Fruit fly (Drosophila melanogaster) whole organism, embryonic: Measurements from ENCODE around the gene CG12116.

Experiments
- Aef1 ChIP-seq: fragments of 200-800 bp; sonication (Bioruptor generic); IDR thresholded peaks from 3 replicates; pipeline ENCODE4 v1.3.6; 2022; ENCODE audit warnings: missing biosample characterization, missing genetic modification characterization
- Atf6 ChIP-seq: fragments of 200-800 bp; sonication (Bioruptor generic); IDR thresholded peaks from 2 replicates; pipeline ENCODE4 v1.3.6; 2022; ENCODE audit warnings: missing biosample characterization, missing genetic modification characterization
- BEAF-32 ChIP-seq: fragments of 200-800 bp; sonication (Bioruptor generic); optimal IDR thresholded peaks from 3 replicates; lab custom pipeline; 2017; ENCODE audit warnings: missing biosample characterization, missing genetic modification characterization, mild to moderate bottlenecking, moderate library complexity, missing genetic modification reagents
- Bdp1 ChIP-seq: fragments of 200-800 bp; sonication (Bioruptor generic); optimal IDR thresholded peaks from 3 replicates; lab custom pipeline; 2016; ENCODE audit warnings: missing biosample characterization, missing genetic modification characterization
- CG10267 ChIP-seq: fragments of 200-800 bp; sonication (Bioruptor generic); optimal IDR thresholded peaks from 2 replicates; lab custom pipeline; 2018; ENCODE audit warnings: missing biosample characterization, mild to moderate bottlenecking, missing genetic modification characterization, moderate library complexity
- CG11247 ChIP-seq: fragments of 200-800 bp; sonication (Bioruptor generic); IDR thresholded peaks from 2 replicates; pipeline ENCODE4 v1.3.6; 2022; ENCODE audit warnings: missing biosample characterization, missing genetic modification characterization
- CG11456 ChIP-seq: fragments of 200-800 bp; sonication (Bioruptor generic); IDR thresholded peaks from 3 replicates; pipeline ENCODE4 v1.3.6; 2022; ENCODE audit warnings: missing biosample characterization, missing genetic modification characterization
- CG12155 ChIP-seq: fragments of 200-800 bp; sonication (Bioruptor generic); optimal IDR thresholded peaks from 3 replicates; lab custom pipeline; 2016; ENCODE audit warnings: missing biosample characterization, missing genetic modification characterization
- CG13296 ChIP-seq: fragments of 200-800 bp; sonication (Bioruptor generic); optimal IDR thresholded peaks from 3 replicates; lab custom pipeline; 2018; ENCODE audit warnings: missing biosample characterization, mild to moderate bottlenecking, missing genetic modification characterization
- CG14441 ChIP-seq: fragments of 200-800 bp; sonication (Bioruptor generic); IDR thresholded peaks from 2 replicates; pipeline ENCODE4 v1.3.6; 2022; ENCODE audit warnings: missing biosample characterization, missing genetic modification characterization
- CG15601 ChIP-seq: fragments of 200-800 bp; sonication (Bioruptor generic); optimal IDR thresholded peaks from 3 replicates; lab custom pipeline; 2019; ENCODE audit warnings: missing biosample characterization, mild to moderate bottlenecking, missing genetic modification characterization, moderate library complexity
- CG16815 ChIP-seq: fragments of 200-800 bp; sonication (Bioruptor generic); optimal IDR thresholded peaks from 3 replicates; lab custom pipeline; 2017; ENCODE audit warnings: missing biosample characterization, mild to moderate bottlenecking, missing genetic modification characterization
- CG16863 ChIP-seq: fragments of 200-800 bp; sonication (Bioruptor generic); optimal IDR thresholded peaks from 3 replicates; lab custom pipeline; 2016; ENCODE audit warnings: missing biosample characterization, missing genetic modification characterization
- CG17912 ChIP-seq: fragments of 200-800 bp; sonication (Bioruptor generic); optimal IDR thresholded peaks from 2 replicates; lab custom pipeline; 2018; ENCODE audit warnings: missing biosample characterization, mild to moderate bottlenecking, missing genetic modification characterization
- CG18764 ChIP-seq: fragments of 200-800 bp; sonication (Bioruptor generic); optimal IDR thresholded peaks from 3 replicates; lab custom pipeline; 2016; ENCODE audit warnings: missing biosample characterization, missing genetic modification characterization
- CG2202 ChIP-seq: fragments of 200-800 bp; sonication (Bioruptor generic); optimal IDR thresholded peaks from 2 replicates; lab custom pipeline; 2018; ENCODE audit warnings: missing biosample characterization, mild to moderate bottlenecking, missing genetic modification characterization
- CG2889 ChIP-seq: fragments of 200-800 bp; sonication (Bioruptor generic); IDR thresholded peaks from 3 replicates; pipeline ENCODE4 v1.3.6; 2022; ENCODE audit warnings: missing biosample characterization, missing genetic modification characterization
- CG3163 ChIP-seq: fragments of 200-800 bp; sonication (Bioruptor generic); optimal IDR thresholded peaks from 3 replicates; lab custom pipeline; 2016; ENCODE audit warnings: missing biosample characterization, missing genetic modification characterization
- CG4424 ChIP-seq: fragments of 200-800 bp; sonication (Bioruptor generic); optimal IDR thresholded peaks from 3 replicates; lab custom pipeline; 2016; ENCODE audit warnings: missing biosample characterization, missing genetic modification characterization
- CG5245 ChIP-seq: fragments of 200-800 bp; sonication (Bioruptor generic); optimal IDR thresholded peaks from 3 replicates; lab custom pipeline; 2016; ENCODE audit warnings: missing biosample characterization, missing genetic modification characterization
- CG7357 ChIP-seq: fragments of 200-800 bp; sonication (Bioruptor generic); IDR thresholded peaks from 3 replicates; pipeline ENCODE4 v1.3.6; 2022; ENCODE audit warnings: missing biosample characterization, missing genetic modification characterization
- Dp ChIP-seq: fragments of 200-800 bp; sonication (Bioruptor generic); optimal IDR thresholded peaks from 2 replicates; lab custom pipeline; 2018; ENCODE audit warnings: missing biosample characterization, mild to moderate bottlenecking, missing genetic modification characterization, moderate library complexity
- GATAe ChIP-seq: fragments of 200-800 bp; sonication (Bioruptor generic); conservative IDR thresholded peaks from 2 replicates; pipeline ENCODE4 v1.3.6; 2022; ENCODE audit warnings: missing biosample characterization, missing genetic modification characterization
- H15 ChIP-seq: fragments of 200-800 bp; sonication (Bioruptor generic); IDR thresholded peaks from 3 replicates; pipeline ENCODE4 v1.3.6; 2022; ENCODE audit warnings: missing biosample characterization, missing genetic modification characterization
- H2.0 ChIP-seq: fragments of 200-800 bp; sonication (Bioruptor generic); IDR thresholded peaks from 2 replicates; pipeline ENCODE4 v1.3.6; 2022; ENCODE audit warnings: missing biosample characterization, missing genetic modification characterization
- Kr ChIP-seq: fragments of 200-800 bp; sonication (Bioruptor generic); optimal IDR thresholded peaks from 2 replicates; lab custom pipeline; 2017; ENCODE audit warnings: missing biosample characterization, mild to moderate bottlenecking, missing genetic modification characterization
- MBD-R2 ChIP-seq: fragments of 200-800 bp; sonication (Bioruptor generic); IDR thresholded peaks from 2 replicates; pipeline ENCODE4 v1.3.6; 2022; ENCODE audit warnings: missing biosample characterization, missing genetic modification characterization
- Mes4 ChIP-seq: fragments of 200-800 bp; sonication (Bioruptor generic); optimal IDR thresholded peaks from 2 replicates; lab custom pipeline; 2016; ENCODE audit warnings: missing biosample characterization, missing genetic modification characterization
- Nf-YA ChIP-seq: fragments of 200-800 bp; sonication (Bioruptor generic); IDR thresholded peaks from 2 replicates; pipeline ENCODE4 v1.3.6; 2022; ENCODE audit warnings: missing biosample characterization, missing genetic modification characterization
- Nf-YB ChIP-seq: fragments of 200-800 bp; sonication (Bioruptor generic); optimal IDR thresholded peaks from 3 replicates; lab custom pipeline; 2019; ENCODE audit warnings: missing biosample characterization, mild to moderate bottlenecking, missing genetic modification characterization, moderate library complexity
- Oaz ChIP-seq: fragments of 200-800 bp; sonication (Bioruptor generic); IDR thresholded peaks from 2 replicates; pipeline ENCODE4 v1.3.6; 2022; ENCODE audit warnings: missing biosample characterization, missing genetic modification characterization
- Sry-δ ChIP-seq: fragments of 200-800 bp; sonication (Bioruptor generic); optimal IDR thresholded peaks from 2 replicates; lab custom pipeline; 2016; ENCODE audit warnings: missing biosample characterization, missing genetic modification characterization
- bigmax ChIP-seq: fragments of 200-800 bp; sonication (Bioruptor generic); optimal IDR thresholded peaks from 2 replicates; lab custom pipeline; 2018; ENCODE audit warnings: missing biosample characterization, mild to moderate bottlenecking, missing genetic modification characterization
- crc ChIP-seq: fragments of 200-800 bp; sonication (Bioruptor generic); optimal IDR thresholded peaks from 2 replicates; lab custom pipeline; 2016; ENCODE audit warnings: missing biosample characterization, missing genetic modification characterization
- danr ChIP-seq: fragments of 200-800 bp; sonication (Bioruptor generic); IDR thresholded peaks from 2 replicates; pipeline ENCODE4 v1.3.6; 2022; ENCODE audit warnings: missing biosample characterization, missing genetic modification characterization
- disco-r ChIP-seq: fragments of 200-800 bp; sonication (Bioruptor generic); optimal IDR thresholded peaks from 2 replicates; lab custom pipeline; 2016; ENCODE audit warnings: missing biosample characterization, missing genetic modification characterization
- exex ChIP-seq: fragments of 200-800 bp; sonication (Bioruptor generic); optimal IDR thresholded peaks from 4 replicates; lab custom pipeline; 2018; ENCODE audit warnings: missing biosample characterization, mild to moderate bottlenecking, missing genetic modification characterization, moderate library complexity
- fu2 ChIP-seq: fragments of 200-800 bp; sonication (Bioruptor generic); optimal IDR thresholded peaks from 2 replicates; lab custom pipeline; 2016; ENCODE audit warnings: missing biosample characterization, missing genetic modification characterization
- gcm ChIP-seq: fragments of 200-800 bp; sonication (Bioruptor generic); optimal IDR thresholded peaks from 2 replicates; lab custom pipeline; 2019; ENCODE audit warnings: missing biosample characterization, mild to moderate bottlenecking, missing genetic modification characterization, moderate library complexity
- h ChIP-seq: fragments of >200 bp; optimal IDR thresholded peaks from 2 replicates; lab custom pipeline; 2017
- ham ChIP-seq: fragments of 200-800 bp; sonication (Bioruptor generic); IDR thresholded peaks from 2 replicates; pipeline ENCODE4 v1.3.6; 2022; ENCODE audit warnings: missing biosample characterization, missing genetic modification characterization
- knrl ChIP-seq: fragments of 200-800 bp; sonication (Bioruptor generic); IDR thresholded peaks from 3 replicates; pipeline ENCODE4 v1.3.6; 2022; ENCODE audit warnings: missing biosample characterization, missing genetic modification characterization; ENCODE audit not compliant: partially characterized antibody
- lab ChIP-seq: fragments of 200-800 bp; sonication (Bioruptor generic); optimal IDR thresholded peaks from 3 replicates; lab custom pipeline; 2017; ENCODE audit warnings: missing biosample characterization, missing genetic modification characterization, mild to moderate bottlenecking, moderate library complexity, missing genetic modification reagents
- luna ChIP-seq: fragments of 200-800 bp; sonication (Bioruptor generic); optimal IDR thresholded peaks from 2 replicates; lab custom pipeline; 2016; ENCODE audit warnings: missing biosample characterization, missing genetic modification characterization
- mam ChIP-seq: fragments of 200-800 bp; sonication (Bioruptor generic); optimal IDR thresholded peaks from 3 replicates; lab custom pipeline; 2016; ENCODE audit warnings: missing biosample characterization, missing genetic modification characterization
- pros ChIP-seq: fragments of 200-800 bp; sonication (Bioruptor generic); optimal IDR thresholded peaks from 3 replicates; lab custom pipeline; 2019; ENCODE audit warnings: missing biosample characterization, mild to moderate bottlenecking, missing genetic modification characterization, moderate library complexity
- shn ChIP-seq: fragments of 200-800 bp; sonication (Bioruptor generic); optimal IDR thresholded peaks from 3 replicates; lab custom pipeline; 2016; ENCODE audit warnings: missing biosample characterization, missing genetic modification characterization
- trh ChIP-seq: fragments of 200-800 bp; sonication (Bioruptor generic); optimal IDR thresholded peaks from 2 replicates; lab custom pipeline; 2016; ENCODE audit warnings: missing biosample characterization, missing genetic modification characterization
- tup ChIP-seq: fragments of 200-800 bp; sonication (Bioruptor generic); optimal IDR thresholded peaks from 2 replicates; lab custom pipeline; 2016; ENCODE audit warnings: missing biosample characterization, mild to moderate bottlenecking, missing genetic modification characterization, moderate library complexity
- vnd ChIP-seq: fragments of 200-800 bp; sonication (Bioruptor generic); IDR thresholded peaks from 3 replicates; pipeline ENCODE4 v1.3.6; 2022; ENCODE audit warnings: missing biosample characterization, missing genetic modification characterization; ENCODE audit not compliant: partially characterized antibody
- zen ChIP-seq: fragments of 200-800 bp; sonication (Bioruptor generic); optimal IDR thresholded peaks from 3 replicates; lab custom pipeline; 2018; ENCODE audit warnings: missing biosample characterization, mild to moderate bottlenecking, missing genetic modification characterization, moderate library complexity

CG12116 gene

dm6 chrX:8464378-8465036 lies 4.3 kb downstream of the CG12116 start, which contains the start of gene Sptr (continued):
- peak; percentile 42 for TF ChIP-seq CG16815 (GFP tag; lab: Kevin White, UChicago)
- TF ChIP-seq exex (tag; lab: Kevin White, UChicago): peak; percentile 69
- TF ChIP-seq Sry-δ: peak; percentile 26
- TF ChIP-seq tup (GFP tag; lab: Kevin White, UChicago): peak; percentile 35
- peak; percentile 86 for TF ChIP-seq mam (GFP tag; lab: Kevin White, UChicago)
- peak; percentile 74 for TF ChIP-seq Oaz (GFP tag; lab: Robert Waterston, UW)
- peak; percentile 65 for TF ChIP-seq luna (GFP tag; lab: Kevin White, UChicago)
- peak; percentile 80 for TF ChIP-seq MBD-R2 (GFP tag; lab: Robert Waterston, UW)
- no peak for TF ChIP-seq pros (GFP tag; lab: Kevin White, UChicago)
- TF ChIP-seq gcm (GFP tag; lab: Kevin White, UChicago): peak; percentile 78
- peak; percentile 73 for TF ChIP-seq CG7357
- peak; percentile 90 for TF ChIP-seq H15 (GFP tag; lab: Robert Waterston, UW)
- TF ChIP-seq danr (GFP tag; lab: Robert Waterston, UW): peak; percentile 85
- TF ChIP-seq zen (tag; lab: Kevin White, UChicago): peak; percentile 31
- TF ChIP-seq disco-r: peak; percentile 36
- no peak for TF ChIP-seq Kr (GFP tag; lab: Kevin White, UChicago)
- TF ChIP-seq GATAe: peak; percentile 37; the same call in 1 of the 2 replicates
- peak; percentile 77 for TF ChIP-seq Nf-YA (GFP tag; lab: Robert Waterston, UW)
- TF ChIP-seq BEAF-32 (GFP tag; lab: Kevin White, UChicago): no peak
- no peak for TF ChIP-seq h (lab: Kevin White, UChicago)
- peak; percentile 96 for TF ChIP-seq lab (GFP tag; lab: Kevin White, UChicago)
- peak; percentile 55 for TF ChIP-seq trh (GFP tag; lab: Kevin White, UChicago)
- TF ChIP-seq Mes4 (GFP tag; lab: Kevin White, UChicago): peak; percentile 14
- peak; percentile 66 for TF ChIP-seq CG18764 (GFP tag; lab: Kevin White, UChicago)
- TF ChIP-seq CG11456 (GFP tag; lab: Robert Waterston, UW): peak; percentile 88
- peak; percentile 55 for TF ChIP-seq Bdp1 (GFP tag; lab: Kevin White, UChicago)
- TF ChIP-seq CG13296 (GFP tag; lab: Kevin White, UChicago): peak; percentile 93
- TF ChIP-seq CG14441 (GFP tag; lab: Robert Waterston, UW): peak; percentile 87
- TF ChIP-seq Dp (GFP tag; lab: Kevin White, UChicago): no peak
- peak; percentile 86 for TF ChIP-seq H2.0
- TF ChIP-seq CG4424 (GFP tag; lab: Kevin White, UChicago): peak; percentile 74
- TF ChIP-seq CG3163 (GFP tag; lab: Kevin White, UChicago): peak; percentile 46
- peak; percentile 23 for TF ChIP-seq shn (GFP tag; lab: Kevin White, UChicago)
- TF ChIP-seq crc (GFP tag; lab: Kevin White, UChicago): peak; percentile 56
- peak; percentile 57 for TF ChIP-seq CG16863 (GFP tag; lab: Kevin White, UChicago)
- TF ChIP-seq CG11247 (GFP tag; lab: Robert Waterston, UW): peak; percentile 86
- peak; percentile 85 for TF ChIP-seq Aef1 (GFP tag; lab: Robert Waterston, UW)
- TF ChIP-seq CG15601 (tag; lab: Kevin White, UChicago): peak; percentile 58
- TF ChIP-seq Nf-YB: peak; percentile 68
- peak; percentile 64 for TF ChIP-seq fu2 (GFP tag; lab: Kevin White, UChicago)
- peak; percentile 71 for TF ChIP-seq CG10267
- TF ChIP-seq CG12155: peak; percentile 82
- no peak for TF ChIP-seq CG2202
- TF ChIP-seq ham: peak; percentile 60; the same call in 1 of the 2 replicates
- no peak for TF ChIP-seq knrl (GFP tag; lab: Robert Waterston, UW)
- no peak for TF ChIP-seq vnd (GFP tag; lab: Robert Waterston, UW)
- TF ChIP-seq bigmax (GFP tag; lab: Kevin White, UChicago): no peak
- no peak for TF ChIP-seq CG17912 (GFP tag; lab: Kevin White, UChicago)
- TF ChIP-seq CG2889: peak; percentile 75
- TF ChIP-seq Atf6 (GFP tag; lab: Robert Waterston, UW): peak; percentile 95
- TF ChIP-seq CG5245 (GFP tag; lab: Kevin White, UChicago): peak; percentile 62
